Fruit fly (Drosophila melanogaster) whole organism, wandering third instar larva: ENCODE data around the gene strat.

ENCODE experiments used
- Abd-B ChIP-seq: fragments of >200 bp; optimal IDR thresholded peaks from 2 replicates; lab custom pipeline; 2017; ENCODE audit warnings: missing biosample characterization, missing genetic modification characterization
- CG32264 ChIP-seq: fragments of 200-800 bp; sonication (Bioruptor generic); optimal IDR thresholded peaks from 2 replicates; lab custom pipeline; 2016; ENCODE audit warnings: missing biosample characterization, missing genetic modification characterization
- CG9705 ChIP-seq: fragments of 200-800 bp; sonication (Bioruptor generic); optimal IDR thresholded peaks from 2 replicates; lab custom pipeline; 2018; ENCODE audit warnings: missing biosample characterization, mild to moderate bottlenecking, missing genetic modification characterization
- CrebA ChIP-seq: fragments of 200-800 bp; sonication (Bioruptor generic); optimal IDR thresholded peaks from 2 replicates; lab custom pipeline; 2016; ENCODE audit warnings: missing biosample characterization, mild to moderate bottlenecking, missing genetic modification characterization, borderline replicate concordance
- Dfd ChIP-seq: fragments of >200 bp; optimal IDR thresholded peaks from 2 replicates; lab custom pipeline; 2017; ENCODE audit warnings: missing biosample characterization, missing genetic modification characterization
- Dif ChIP-seq: fragments of 200-275, 200-300 bp; sonication (Bioruptor generic); optimal IDR thresholded peaks from 2 replicates; lab custom pipeline; 2018; ENCODE audit warnings: missing biosample characterization, missing genetic modification characterization; ENCODE audit not compliant: partially characterized antibody
- GATAd ChIP-seq: sonication (Bioruptor generic); optimal IDR thresholded peaks from 2 replicates; lab custom pipeline; 2016; ENCODE audit warnings: missing biosample characterization, missing genetic modification characterization
- HLH106 ChIP-seq: fragments of 200-800 bp; optimal IDR thresholded peaks from 3 replicates; lab custom pipeline; 2019; ENCODE audit warnings: missing biosample characterization, mild to moderate bottlenecking, missing genetic modification characterization, moderate library complexity
- Hnf4 ChIP-seq: fragments of 200-800 bp; sonication (Bioruptor generic); optimal IDR thresholded peaks from 2 replicates; lab custom pipeline; 2016; ENCODE audit warnings: missing biosample characterization, mild to moderate bottlenecking, missing genetic modification characterization
- Hr78 ChIP-seq: fragments of >200 bp; optimal IDR thresholded peaks from 2 replicates; lab custom pipeline; 2017; ENCODE audit warnings: missing biosample characterization, missing genetic modification characterization
- Hr83 ChIP-seq: fragments of 200-300 bp; sonication (Bioruptor generic); optimal IDR thresholded peaks from 2 replicates; lab custom pipeline; 2016; ENCODE audit warnings: missing biosample characterization, mild to moderate bottlenecking, missing genetic modification characterization, moderate library complexity; ENCODE audit not compliant: poor library complexity, severe bottlenecking
- Jra ChIP-seq: sonication (Bioruptor generic); optimal IDR thresholded peaks from 2 replicates; lab custom pipeline; 2016; ENCODE audit warnings: missing biosample characterization, missing genetic modification characterization
- Mio ChIP-seq: sonication (Bioruptor generic); optimal IDR thresholded peaks from 2 replicates; lab custom pipeline; 2016; ENCODE audit warnings: missing biosample characterization, missing genetic modification characterization
- Myc ChIP-seq: fragments of >200 bp; optimal IDR thresholded peaks from 2 replicates; lab custom pipeline; 2017
- N ChIP-seq: fragments of >200 bp; optimal IDR thresholded peaks from 2 replicates; lab custom pipeline; 2018; ENCODE audit warnings: missing biosample characterization, missing external identifiers, missing genetic modification characterization
- OdsH ChIP-seq: fragments of 200-800 bp; sonication (Bioruptor generic); optimal IDR thresholded peaks from 2 replicates; lab custom pipeline; 2016; ENCODE audit warnings: missing biosample characterization, mild to moderate bottlenecking, missing genetic modification characterization
- Rel ChIP-seq, 2 experiments: fragments of 200-800 bp; sonication (Bioruptor generic) in 1 of 2; optimal IDR thresholded peaks; 2 replicates in 1 of 2; 3 replicates in 1 of 2; lab custom pipeline; 2016 to 2019; ENCODE audit warnings: mild to moderate bottlenecking in 2 of 2, missing biosample characterization in 2 of 2, missing genetic modification characterization in 2 of 2, moderate library complexity in 1 of 2
- Sp1 ChIP-seq: fragments of 200-800 bp; sonication (Bioruptor generic); optimal IDR thresholded peaks from 3 replicates; lab custom pipeline; 2019; ENCODE audit warnings: missing biosample characterization, mild to moderate bottlenecking, missing genetic modification characterization, moderate library complexity
- Vsx2 ChIP-seq: fragments of 200-300, 225-300 bp; sonication (Bioruptor generic); optimal IDR thresholded peaks from 2 replicates; lab custom pipeline; 2018; ENCODE audit warnings: missing biosample characterization, missing genetic modification characterization; ENCODE audit not compliant: partially characterized antibody
- br ChIP-seq: fragments of 200-800 bp; sonication (Bioruptor generic); optimal IDR thresholded peaks from 2 replicates; lab custom pipeline; 2016; ENCODE audit warnings: missing biosample characterization, missing genetic modification characterization
- brk ChIP-seq: fragments of 200-800 bp; sonication (Bioruptor generic); optimal IDR thresholded peaks from 2 replicates; lab custom pipeline; 2016; ENCODE audit warnings: missing biosample characterization, mild to moderate bottlenecking, missing genetic modification characterization
- dl ChIP-seq, 2 experiments: fragments of 175-275, 200-275 bp in 1 of 2; fragments of 200-275 bp in 1 of 2; sonication (Bioruptor generic); optimal IDR thresholded peaks; lab custom pipeline; 2018; ENCODE audit warnings: mild to moderate bottlenecking in 2 of 2, missing biosample characterization in 2 of 2, missing genetic modification characterization in 2 of 2, moderate library complexity in 2 of 2; ENCODE audit not compliant: partially characterized antibody in 2 of 2, insufficient read depth in 1 of 2
- dmrt93B ChIP-seq: fragments of 200-800 bp; sonication (Bioruptor generic); optimal IDR thresholded peaks from 2 replicates; lab custom pipeline; 2018; ENCODE audit warnings: missing biosample characterization, mild to moderate bottlenecking, missing genetic modification characterization
- dsf ChIP-seq: sonication (Bioruptor generic); optimal IDR thresholded peaks from 2 replicates; lab custom pipeline; 2016; ENCODE audit warnings: missing biosample characterization, missing genetic modification characterization, borderline replicate concordance
- ey ChIP-seq: fragments of 200-800 bp; sonication (Bioruptor generic); optimal IDR thresholded peaks from 2 replicates; lab custom pipeline; 2016; ENCODE audit warnings: missing biosample characterization, missing genetic modification characterization
- foxo ChIP-seq, 2 experiments: fragments of 200-800 bp; sonication (Bioruptor generic); optimal IDR thresholded peaks; 2 replicates in 1 of 2; 3 replicates in 1 of 2; lab custom pipeline; 2016 to 2017; ENCODE audit warnings: missing biosample characterization in 2 of 2, missing genetic modification characterization in 2 of 2
- fru ChIP-seq: fragments of 200-800 bp; sonication (Bioruptor generic); optimal IDR thresholded peaks from 3 replicates; lab custom pipeline; 2016; ENCODE audit warnings: missing biosample characterization, mild to moderate bottlenecking, missing genetic modification characterization
- h ChIP-seq: fragments of 200-800 bp; sonication (Bioruptor generic); optimal IDR thresholded peaks from 3 replicates; lab custom pipeline; 2016; ENCODE audit warnings: missing biosample characterization, mild to moderate bottlenecking, missing genetic modification characterization
- jim ChIP-seq: fragments of 175-275, 200-325 bp; sonication (Bioruptor generic); optimal IDR thresholded peaks from 2 replicates; lab custom pipeline; 2016; ENCODE audit warnings: missing biosample characterization, mild to moderate bottlenecking, missing genetic modification characterization
- lola ChIP-seq: fragments of >200 bp; optimal IDR thresholded peaks from 2 replicates; lab custom pipeline; 2017; ENCODE audit warnings: missing biosample characterization, missing genetic modification characterization
- pan ChIP-seq: fragments of >200 bp; optimal IDR thresholded peaks from 2 replicates; lab custom pipeline; 2017
- psq ChIP-seq: fragments of 200-800 bp; sonication (Bioruptor generic); optimal IDR thresholded peaks from 3 replicates; lab custom pipeline; 2017; ENCODE audit warnings: missing biosample characterization, mild to moderate bottlenecking, missing genetic modification characterization, moderate library complexity
- rgr ChIP-seq: fragments of 200-800 bp; sonication (Bioruptor generic); optimal IDR thresholded peaks from 3 replicates; lab custom pipeline; 2016; ENCODE audit warnings: missing biosample characterization, mild to moderate bottlenecking, missing genetic modification characterization
- sage ChIP-seq: fragments of 200-800 bp; sonication (Bioruptor generic); optimal IDR thresholded peaks from 2 replicates; lab custom pipeline; 2016; ENCODE audit warnings: missing biosample characterization, mild to moderate bottlenecking, missing genetic modification characterization
- sv ChIP-seq: fragments of 200-800 bp; sonication (Bioruptor generic); optimal IDR thresholded peaks from 3 replicates; lab custom pipeline; 2016; ENCODE audit warnings: missing biosample characterization, missing genetic modification characterization
- tai ChIP-seq: sonication (Bioruptor generic); optimal IDR thresholded peaks from 2 replicates; lab custom pipeline; 2016; ENCODE audit warnings: missing biosample characterization, missing genetic modification characterization
- usp ChIP-seq: fragments of >200 bp; optimal IDR thresholded peaks from 2 replicates; lab custom pipeline; 2017; ENCODE audit warnings: missing biosample characterization, missing genetic modification characterization
- woc ChIP-seq: sonication (Bioruptor generic); optimal IDR thresholded peaks from 2 replicates; lab custom pipeline; 2016; ENCODE audit warnings: missing biosample characterization, mild to moderate bottlenecking, missing genetic modification characterization

strat gene

dm6 chr2L:8361204-8361952 is 41.2 kb downstream of the strat start (continued):
- TF ChIP-seq CG32264 (GFP tag; lab: Kevin White, UChicago) (no peak), GATAd (GFP tag; lab: Kevin White, UChicago) (no peak), rgr (GFP tag; lab: Kevin White, UChicago) (peak; percentile 17), sv (no peak)
- TF ChIP-seq, all 38 proteins: peak for 14

DNA sequence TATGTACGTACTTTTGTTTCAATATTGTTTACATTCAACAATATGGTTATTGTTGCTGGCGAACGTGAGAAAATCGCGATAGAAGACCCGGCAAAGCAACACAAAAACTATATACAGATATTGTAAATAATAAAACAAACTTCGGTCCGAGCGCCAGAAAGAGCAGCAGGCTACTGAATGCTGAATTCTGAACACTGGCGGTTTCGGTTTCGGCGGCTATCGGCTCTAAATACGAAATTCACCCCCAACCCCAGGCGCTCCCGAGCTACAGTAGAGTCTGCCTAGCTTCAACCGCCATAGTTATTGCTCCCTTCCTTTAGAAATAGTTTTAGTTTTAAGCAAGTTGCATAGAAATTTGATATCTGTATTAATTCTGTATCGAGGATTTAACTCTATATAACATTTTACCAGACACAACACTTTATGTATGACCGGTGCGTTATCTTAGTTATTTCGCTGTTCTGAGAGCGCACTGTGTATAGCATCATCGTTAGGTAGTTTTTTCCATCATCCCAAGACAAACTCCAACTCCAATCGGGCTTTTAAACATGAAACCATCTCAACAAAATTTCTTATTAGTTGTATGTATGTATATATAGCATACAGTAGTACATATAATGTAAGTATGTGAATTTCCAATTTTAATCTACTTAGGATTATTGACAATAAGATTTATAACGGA is 42.3 kb downstream of the strat start, which contains the start of gene CG7627:
CG7627 (minus strand) TSS at position 197 of the 682 bp plus-strand sequence.
- TF ChIP-seq dsf (no peak), woc (GFP tag; lab: Kevin White, UChicago) (peak; percentile 93), sage (GFP tag; lab: Kevin White, UChicago) (peak; percentile 48), jim (no peak), Jra (GFP tag; lab: Kevin White, UChicago) (peak; percentile 83), Dfd (GFP tag; lab: Kevin White, UChicago) (no peak), h (GFP tag; lab: Kevin White, UChicago) (peak; percentile 89), dmrt93B (GFP tag; lab: Kevin White, UChicago) (peak; percentile 66), OdsH (peak; percentile 91), CG32264 (GFP tag; lab: Kevin White, UChicago) (peak; percentile 62), fru (peak; percentile 89), rgr (GFP tag; lab: Kevin White, UChicago) (peak; percentile 86), Mio (no peak), dl (GFP tag; optimal IDR thresholded peaks at IDR 0.05; lab: Kevin White, UChicago; ENCODE audit: insufficient read depth in 1 of 2, partially characterized antibody in 2 of 2) (no peak), Hr83 (GFP tag; lab: Kevin White, UChicago) (peak; percentile 49), Vsx2 (peak; percentile 49), Hr78 (GFP tag; lab: Kevin White, UChicago) (no peak), brk (GFP tag; lab: Kevin White, UChicago) (peak; percentile 72), sv (peak; percentile 66), pan (lab: Kevin White, UChicago) (no peak), CrebA (GFP tag; lab: Kevin White, UChicago) (no peak), Dif (peak; percentile 33), ey (GFP tag; lab: Kevin White, UChicago) (peak; percentile 90), tai (GFP tag; lab: Kevin White, UChicago) (peak; percentile 63), foxo (GFP tag; optimal IDR thresholded peaks at IDR 0.05; lab: Kevin White, UChicago) (peak in 1 of 2 experiments; percentile 90), N (GFP tag; lab: Kevin White, UChicago) (no peak), CG9705 (peak; percentile 53), GATAd (GFP tag; lab: Kevin White, UChicago) (no peak), Hnf4 (peak; percentile 86), psq (GFP tag; lab: Kevin White, UChicago) (peak; percentile 82), usp (GFP tag; lab: Kevin White, UChicago) (no peak), Sp1 (GFP tag; lab: Kevin White, UChicago) (peak; percentile 74), Rel (GFP tag; optimal IDR thresholded peaks at IDR 0.05; lab: Kevin White, UChicago) (no peak), Rel (tag; optimal IDR thresholded peaks at IDR 0.05; lab: Kevin White, UChicago) (peak; percentile 41), Abd-B (GFP tag; lab: Kevin White, UChicago) (no peak), Myc (lab: Kevin White, UChicago) (no peak), lola (GFP tag; lab: Kevin White, UChicago) (no peak), br (peak; percentile 85), HLH106 (peak; percentile 80)
- TF ChIP-seq, all 38 proteins: peak for 24
